Fruit fly (Drosophila melanogaster): ENCODE results near the gene indra.

indra gene

dm6 chr3L:1388094-1388493 is 45.9 kb upstream of the indra start:
- TF ChIP-seq lbe (GFP tag; optimal IDR thresholded peaks at IDR 0.05) (peak; percentile 46), sna (GFP tag; IDR thresholded peaks at IDR 0.05; ENCODE audit: partially characterized antibody) (no peak), Dip3 (GFP tag; optimal IDR thresholded peaks at IDR 0.05) (no peak)

dm6 chr3L:1385683-1386246 is 43.6 kb upstream of the indra start:
- TF ChIP-seq CG31224 (GFP tag; IDR thresholded peaks at IDR 0.05) (no peak), seq (GFP tag; IDR thresholded peaks at IDR 0.05) (peak; percentile 11; the same call in 1 of the 2 replicates), sens (GFP tag) (peak; percentile 11), Ptx1 (GFP tag; IDR thresholded peaks at IDR 0.05) (0 out of 2 replicates have a peak, but pooled peaks have one; percentile 10), CG15514 (GFP tag; optimal IDR thresholded peaks at IDR 0.05) (peak; percentile 96), CG13894 (tag; optimal IDR thresholded peaks at IDR 0.05) (peak; percentile 2), abd-A (tag; optimal IDR thresholded peaks at IDR 0.05) (peak; percentile 94), zfh2 (GFP tag; optimal IDR thresholded peaks at IDR 0.05) (no peak), Hsf (GFP tag; optimal IDR thresholded peaks at IDR 0.05) (no peak), CG2129 (GFP tag; IDR thresholded peaks at IDR 0.05; ENCODE audit: partially characterized antibody) (no peak), Med (GFP tag) (peak; percentile 94), shn (GFP tag; optimal IDR thresholded peaks at IDR 0.05) (peak; percentile 18), crol (GFP tag; IDR thresholded peaks at IDR 0.05) (peak; percentile 56; the same call in 1 of the 2 replicates)

- peak; percentile 49 for TF ChIP-seq CG1832 (GFP tag; optimal IDR thresholded peaks at IDR 0.05)
- peak; percentile 24 for TF ChIP-seq Med (GFP tag)
- no peak for TF ChIP-seq CG14965 (GFP tag; optimal IDR thresholded peaks at IDR 0.05; ENCODE audit: borderline replicate concordance)
- no peak for TF ChIP-seq eve (GFP tag; optimal IDR thresholded peaks at IDR 0.05)
- no peak for TF ChIP-seq CG18476 (GFP tag; optimal IDR thresholded peaks at IDR 0.05)
- TF ChIP-seq pros (GFP tag; optimal IDR thresholded peaks at IDR 0.05): peak; percentile 10
- peak; percentile 90 for TF ChIP-seq CG10321 (GFP tag; IDR thresholded peaks at IDR 0.05)
- peak; percentile 72 for TF ChIP-seq nom (GFP tag; optimal IDR thresholded peaks at IDR 0.05)
- no peak for TF ChIP-seq Gsc (GFP tag; IDR thresholded peaks at IDR 0.05)
- TF ChIP-seq Vsx1 (GFP tag; optimal IDR thresholded peaks at IDR 0.05): no peak
- peak in 1 of 2 experiments; percentile 30 for TF ChIP-seq bsh (GFP tag; optimal IDR thresholded peaks at IDR 0.05)
- TF ChIP-seq crol (GFP tag; IDR thresholded peaks at IDR 0.05): peak; percentile 71; the same call in 1 of the 2 replicates
Observed at dm6 chr3L:1380959-1381358, 38.8 kb upstream of the indra start.

dm6 chr3L:1379741-1380465 is 37.7 kb upstream of the indra start:
- TF ChIP-seq Sox102F (GFP tag; optimal IDR thresholded peaks at IDR 0.05) (no peak), CG12391 (tag; optimal IDR thresholded peaks at IDR 0.05) (no peak), Bteb2 (GFP tag; optimal IDR thresholded peaks at IDR 0.05) (no peak), Abd-B (GFP tag; optimal IDR thresholded peaks at IDR 0.05) (no peak), HLH4C (GFP tag; IDR thresholded peaks at IDR 0.05; ENCODE audit: partially characterized antibody) (peak; percentile 54), dan (GFP tag; IDR thresholded peaks at IDR 0.05) (no peak), Pdp1 (GFP tag; optimal IDR thresholded peaks at IDR 0.05) (peak in 1 of 2 experiments; percentile 10), Hr39 (optimal IDR thresholded peaks at IDR 0.05) (no peak), CG17359 (tag; optimal IDR thresholded peaks at IDR 0.05) (no peak), CG10267 (tag; optimal IDR thresholded peaks at IDR 0.05) (peak; percentile 24), E2f1 (GFP tag; IDR thresholded peaks at IDR 0.05) (no peak), Atf6 (GFP tag; IDR thresholded peaks at IDR 0.05) (no peak), Taf1 (GFP tag; IDR thresholded peaks at IDR 0.05) (no peak), ro (GFP tag; IDR thresholded peaks at IDR 0.05) (no peak), H15 (GFP tag; IDR thresholded peaks at IDR 0.05) (no peak), D (optimal IDR thresholded peaks at IDR 0.05) (no peak), D (GFP tag; optimal IDR thresholded peaks at IDR 0.05) (no peak), Neu2 (GFP tag; optimal IDR thresholded peaks at IDR 0.05; ENCODE audit: borderline replicate concordance) (no peak), ems (GFP tag; optimal IDR thresholded peaks at IDR 0.05) (no peak), CG3726 (GFP tag; IDR thresholded peaks at IDR 0.05) (no peak)

Measured in whole organism, embryonic.